Worm (Caenorhabditis elegans): ENCODE results near the gene T04A11.4.

DNA sequence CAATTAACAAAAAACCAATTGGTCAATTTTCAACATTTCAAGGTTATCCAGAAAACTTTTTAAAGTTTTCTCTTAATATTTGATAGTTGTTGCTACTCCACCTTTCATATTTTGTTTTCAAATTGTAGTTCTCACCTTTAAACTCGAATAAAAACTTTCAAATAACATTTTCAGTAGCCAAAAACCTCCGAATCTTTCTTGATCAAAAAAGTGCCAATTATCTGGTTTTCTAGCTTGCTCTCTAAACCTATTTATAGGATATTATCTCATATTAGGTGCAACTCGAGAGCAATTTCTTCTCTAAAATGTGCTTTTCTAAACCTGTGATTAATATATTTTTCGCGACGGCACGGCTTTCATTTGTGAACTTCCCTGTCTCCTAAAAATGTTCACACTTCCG, 2.8 kb upstream of the T04A11.4 start, which contains the start of gene sru-26:
- TF ChIP-seq him-1 (tag; optimal IDR thresholded peaks at IDR 0.05) (no peak), W03F9.2 (tag; optimal IDR thresholded peaks at IDR 0.05) (no peak), dao-5 (tag; optimal IDR thresholded peaks at IDR 0.05) (no peak)

All from whole organism, L4/young adult.